Fruit fly (Drosophila melanogaster) whole organism, prepupa: ENCODE data around the gene CG4666.

Experiments
- CG11294 ChIP-seq: fragments of 200-800 bp; sonication (Bioruptor generic); IDR thresholded peaks from 2 replicates; pipeline ENCODE4 v1.3.6; 2022; ENCODE audit warnings: missing biosample characterization, missing genetic modification characterization
- CG16779 ChIP-seq: fragments of 200-800 bp; sonication (Bioruptor generic); optimal IDR thresholded peaks from 3 replicates; lab custom pipeline; 2017; ENCODE audit warnings: missing biosample characterization, mild to moderate bottlenecking, missing genetic modification characterization
- CG34406 ChIP-seq: fragments of 200-800 bp; sonication (Bioruptor generic); optimal IDR thresholded peaks from 3 replicates; lab custom pipeline; 2016; ENCODE audit warnings: missing biosample characterization, missing genetic modification characterization
- CG8319 ChIP-seq: fragments of 200-800 bp; sonication (Bioruptor generic); optimal IDR thresholded peaks from 3 replicates; lab custom pipeline; 2016; ENCODE audit warnings: missing biosample characterization, missing genetic modification characterization
- Smox ChIP-seq: fragments of 200-800 bp; sonication (Bioruptor generic); optimal IDR thresholded peaks from 3 replicates; lab custom pipeline; 2016; ENCODE audit warnings: missing biosample characterization, missing genetic modification characterization
- eg ChIP-seq: fragments of 200-800 bp; sonication (Bioruptor generic); IDR thresholded peaks from 3 replicates; pipeline ENCODE4 v1.3.6; 2022; ENCODE audit warnings: missing biosample characterization, missing genetic modification characterization

DNA sequence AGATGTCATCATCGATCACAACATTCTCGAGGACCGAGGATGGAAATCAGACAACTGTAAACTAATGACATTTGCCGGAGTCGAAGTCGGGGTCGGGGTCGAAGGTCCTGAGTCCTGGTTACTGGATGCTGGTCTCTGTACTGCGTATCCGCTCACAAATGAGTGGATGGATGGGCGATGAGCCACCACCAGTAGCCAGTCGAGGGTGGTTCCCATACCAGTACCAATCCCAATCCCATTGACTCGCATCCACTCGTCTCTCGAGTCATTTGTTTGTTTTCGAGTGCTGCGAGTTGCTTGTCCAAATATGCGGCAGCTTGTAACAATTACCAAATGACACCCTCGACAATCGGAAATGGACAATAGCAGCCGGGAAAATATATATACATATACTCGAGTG is 44.8 kb downstream of the CG4666 start:
- TF ChIP-seq Smox (GFP tag; lab: Kevin White, UChicago) = no peak
- no peak for TF ChIP-seq CG16779 (tag; lab: Kevin White, UChicago)
- no peak for TF ChIP-seq eg (GFP tag; lab: Robert Waterston, UW)
- TF ChIP-seq CG8319 (GFP tag; lab: Kevin White, UChicago) = no peak
- TF ChIP-seq CG34406 (GFP tag; lab: Kevin White, UChicago) = no peak
- no peak for TF ChIP-seq CG11294 (GFP tag; lab: Robert Waterston, UW)
